Worm (Caenorhabditis elegans): ENCODE measurements around the gene cest-28.

- no peak for TF ChIP-seq elt-3 (tag; optimal IDR thresholded peaks at IDR 0.05)
- no peak for TF ChIP-seq lsy-2 (tag; optimal IDR thresholded peaks at IDR 0.05)
- TF ChIP-seq snpc-4 (tag; optimal IDR thresholded peaks at IDR 0.05) = no peak
- TF ChIP-seq lin-32 (GFP tag; optimal IDR thresholded peaks at IDR 0.05) = no peak
- no peak for TF ChIP-seq nhr-76 (tag; optimal IDR thresholded peaks at IDR 0.05)
These were observed 48.6 kb downstream of the cest-28 start, which contains the start of gene srg-30 for ce11 chrV:6718232-6718631.

Data from whole organism, mixed stage, embryonic.